Worm (Caenorhabditis elegans): ENCODE results near the gene T14G12.11.

The T14G12.11 gene

ce11 chrX:3803314-3803713 is 41.0 kb upstream of the T14G12.11 start, which contains the start of gene F35A5.8 (continued):
- peak; percentile 55 for TF ChIP-seq F16B12.6 (tag; optimal IDR thresholded peaks at IDR 0.05)

- TF ChIP-seq egl-13 (tag; optimal IDR thresholded peaks at IDR 0.05) (peak; percentile 35), fkh-10 (GFP tag; optimal IDR thresholded peaks at IDR 0.05) (peak; percentile 69), ceh-82 (tag; optimal IDR thresholded peaks at IDR 0.05) (peak in 2 of 3 experiments; percentile 14 to 48), lin-14 (GFP tag; optimal IDR thresholded peaks at IDR 0.05) (peak; percentile 61), blmp-1 (tag; optimal IDR thresholded peaks at IDR 0.05) (no peak)
Observed at ce11 chrX:3802743-3803142, 40.4 kb upstream of the T14G12.11 start.

- TF ChIP-seq tbx-2 (tag; optimal IDR thresholded peaks at IDR 0.05), result no peak
- no peak for TF ChIP-seq pqm-1 (tag; optimal IDR thresholded peaks at IDR 0.05)
- no peak for TF ChIP-seq mef-2 (tag; optimal IDR thresholded peaks at IDR 0.05)
- no peak for TF ChIP-seq pag-3 (tag; optimal IDR thresholded peaks at IDR 0.05; ENCODE audit: borderline replicate concordance, insufficient read depth)
- TF ChIP-seq mab-9 (GFP tag; IDR thresholded peaks at IDR 0.05), result no peak
- no peak for TF ChIP-seq elt-3 (tag; optimal IDR thresholded peaks at IDR 0.05)
Observed at ce11 chrX:3798288-3798687, 35.9 kb upstream of the T14G12.11 start.

- TF ChIP-seq dpl-1 (GFP tag; optimal IDR thresholded peaks at IDR 0.05) (no peak), mdl-1 (tag; optimal IDR thresholded peaks at IDR 0.05) (no peak), fos-1 (tag; optimal IDR thresholded peaks at IDR 0.05) (no peak), pag-3 (tag; optimal IDR thresholded peaks at IDR 0.05; ENCODE audit: borderline replicate concordance, insufficient read depth) (no peak), nhr-47 (tag; optimal IDR thresholded peaks at IDR 0.05) (no peak), mef-2 (tag; optimal IDR thresholded peaks at IDR 0.05) (no peak), C16A3.4 (tag; optimal IDR thresholded peaks at IDR 0.05) (no peak), lir-3 (tag; optimal IDR thresholded peaks at IDR 0.05; ENCODE audit: poor library complexity) (no peak), ztf-11 (tag; optimal IDR thresholded peaks at IDR 0.05) (no peak), lin-14 (GFP tag; optimal IDR thresholded peaks at IDR 0.05) (no peak)
Observed at ce11 chrX:3797882-3798281, 35.5 kb upstream of the T14G12.11 start, which contains the start of gene abu-10. abu-10 (plus strand) TSS chrX:3798182.

- TF ChIP-seq nhr-47 (tag; optimal IDR thresholded peaks at IDR 0.05), result no peak
- TF ChIP-seq blmp-1 (tag; optimal IDR thresholded peaks at IDR 0.05), result no peak
- TF ChIP-seq zag-1 (tag; optimal IDR thresholded peaks at IDR 0.05), result no peak
- TF ChIP-seq lin-35 (GFP tag; optimal IDR thresholded peaks at IDR 0.05), result no peak
- TF ChIP-seq egl-27 (tag; optimal IDR thresholded peaks at IDR 0.05), result no peak
- TF ChIP-seq pax-3 (tag; optimal IDR thresholded peaks at IDR 0.05), result no peak
- no peak for TF ChIP-seq mep-1 (tag; optimal IDR thresholded peaks at IDR 0.05)
- TF ChIP-seq isw-1 (GFP tag; IDR thresholded peaks at IDR 0.05), result no peak
- TF ChIP-seq ceh-82 (tag; optimal IDR thresholded peaks at IDR 0.05), result no peak
- no peak for TF ChIP-seq C04F5.9 (tag; optimal IDR thresholded peaks at IDR 0.05)
- TF ChIP-seq aly-2 (tag; optimal IDR thresholded peaks at IDR 0.05), result no peak
- TF ChIP-seq aha-1 (tag; optimal IDR thresholded peaks at IDR 0.05), result no peak
- TF ChIP-seq alr-1 (tag; optimal IDR thresholded peaks at IDR 0.05; ENCODE audit: borderline replicate concordance), result no peak
- TF ChIP-seq rnt-1 (tag; optimal IDR thresholded peaks at IDR 0.05), result no peak
Observed at ce11 chrX:3795642-3796041, 33.3 kb upstream of the T14G12.11 start, which contains the start of gene F35A5.5. F35A5.5 (minus strand) TSS chrX:3795742.

ce11 chrX:3794161-3794560 is 31.8 kb upstream of the T14G12.11 start:
- TF ChIP-seq lin-15B (tag; optimal IDR thresholded peaks at IDR 0.05) (no peak), unc-130 (tag; optimal IDR thresholded peaks at IDR 0.05) (no peak), ets-5 (GFP tag; IDR thresholded peaks at IDR 0.05) (no peak), sup-37 (GFP tag; optimal IDR thresholded peaks at IDR 0.05) (no peak), nhr-85 (tag) (peak; percentile 1)

Data from whole organism, L1 larva.